Fruit fly (Drosophila melanogaster) whole organism, embryonic: ENCODE results near the gene CG10341.

ENCODE experiments used
- Asciz ChIP-seq: fragments of 200-800 bp; sonication (Bioruptor generic); optimal IDR thresholded peaks from 2 replicates; lab custom pipeline; 2017; ENCODE audit warnings: missing biosample characterization, mild to moderate bottlenecking, missing genetic modification characterization, missing genetic modification reagents
- Awh ChIP-seq: fragments of 200-800 bp; sonication (Bioruptor generic); IDR thresholded peaks from 2 replicates; pipeline ENCODE4, ENCODE4 v1.3.6; 2022; ENCODE audit warnings: missing biosample characterization, missing genetic modification characterization
- CG10959 ChIP-seq: fragments of 200-800 bp; sonication (Bioruptor generic); IDR thresholded peaks from 2 replicates; pipeline ENCODE4 v1.3.6; 2022; ENCODE audit warnings: missing biosample characterization, missing genetic modification characterization
- CG12659 ChIP-seq: fragments of 200-800 bp; sonication (Bioruptor generic); optimal IDR thresholded peaks from 3 replicates; lab custom pipeline; 2017; ENCODE audit warnings: mild to moderate bottlenecking, missing biosample characterization, missing genetic modification reagents, missing genetic modification characterization
- CG14014 ChIP-seq: fragments of 200-800 bp; sonication (Bioruptor generic); IDR thresholded peaks from 2 replicates; pipeline ENCODE4 v1.3.6; 2022; ENCODE audit warnings: missing biosample characterization, missing genetic modification characterization
- CG1529 ChIP-seq: fragments of 200-800 bp; sonication (Bioruptor generic); optimal IDR thresholded peaks from 3 replicates; lab custom pipeline; 2018; ENCODE audit warnings: missing biosample characterization, missing genetic modification characterization
- CG16779 ChIP-seq: fragments of 200-800 bp; sonication (Bioruptor generic); IDR thresholded peaks from 2 replicates; pipeline ENCODE4 v1.3.6; 2022; ENCODE audit warnings: missing biosample characterization, missing genetic modification characterization
- CG2889 ChIP-seq: fragments of 200-800 bp; sonication (Bioruptor generic); IDR thresholded peaks from 3 replicates; pipeline ENCODE4 v1.3.6; 2022; ENCODE audit warnings: missing biosample characterization, missing genetic modification characterization
- CG3065 ChIP-seq: fragments of 200-800 bp; sonication (Bioruptor generic); optimal IDR thresholded peaks from 2 replicates; lab custom pipeline; 2016; ENCODE audit warnings: missing biosample characterization, missing genetic modification characterization
- CG3281 ChIP-seq: fragments of 200-800 bp; sonication (Bioruptor generic); optimal IDR thresholded peaks from 3 replicates; lab custom pipeline; 2017; ENCODE audit warnings: missing biosample characterization, mild to moderate bottlenecking, missing genetic modification characterization
- CG4404 ChIP-seq: fragments of 200-800 bp; sonication (Bioruptor generic); IDR thresholded peaks from 2 replicates; pipeline ENCODE4 v1.3.6; 2022; ENCODE audit warnings: missing biosample characterization, missing genetic modification characterization
- CG4730 ChIP-seq: fragments of 200-800 bp; sonication (Bioruptor generic); IDR thresholded peaks from 2 replicates; pipeline ENCODE4 v1.3.6; 2022; ENCODE audit warnings: missing biosample characterization, missing genetic modification characterization
- CG5245 ChIP-seq: fragments of 200-800 bp; sonication (Bioruptor generic); optimal IDR thresholded peaks from 3 replicates; lab custom pipeline; 2016; ENCODE audit warnings: missing biosample characterization, missing genetic modification characterization
- CG5953 ChIP-seq: fragments of 200-800 bp; sonication (Bioruptor generic); IDR thresholded peaks from 2 replicates; pipeline ENCODE4 v1.3.6; 2022; ENCODE audit warnings: missing biosample characterization, missing genetic modification characterization
- CG6654 ChIP-seq: fragments of 200-800 bp; sonication (Bioruptor generic); optimal IDR thresholded peaks from 2 replicates; lab custom pipeline; 2017; ENCODE audit warnings: missing biosample characterization, mild to moderate bottlenecking, missing genetic modification characterization
- CG6683 ChIP-seq: fragments of 200-800 bp; sonication (Bioruptor generic); optimal IDR thresholded peaks from 2 replicates; lab custom pipeline; 2017; ENCODE audit warnings: missing biosample characterization, mild to moderate bottlenecking, missing genetic modification characterization, missing genetic modification reagents
- CG6689 ChIP-seq: fragments of 200-800 bp; sonication (Bioruptor generic); IDR thresholded peaks from 2 replicates; pipeline ENCODE4 v1.3.6; 2022; ENCODE audit warnings: missing biosample characterization, missing genetic modification characterization
- CG8478 ChIP-seq: fragments of >200 bp; optimal IDR thresholded peaks from 2 replicates; lab custom pipeline; 2018
- CHES-1-like ChIP-seq: fragments of 200-800 bp; sonication (Bioruptor generic); optimal IDR thresholded peaks from 2 replicates; lab custom pipeline; 2016; ENCODE audit warnings: missing biosample characterization, missing genetic modification characterization
- Drgx ChIP-seq: fragments of 200-800 bp; sonication (Bioruptor generic); IDR thresholded peaks from 2 replicates; pipeline ENCODE4 v1.3.6; 2022; ENCODE audit warnings: missing biosample characterization, missing genetic modification characterization
- Lpt ChIP-seq: fragments of >200 bp; optimal IDR thresholded peaks from 2 replicates; lab custom pipeline; 2018; ENCODE audit warnings: missing biosample characterization, missing genetic modification characterization
- Mad ChIP-seq: fragments of 200-800 bp; sonication (Bioruptor generic); optimal IDR thresholded peaks from 2 replicates; lab custom pipeline; 2016; ENCODE audit warnings: missing biosample characterization, missing genetic modification characterization
- Mrtf ChIP-seq: fragments of 200-800 bp; sonication (Bioruptor generic); IDR thresholded peaks from 3 replicates; pipeline ENCODE4 v1.3.6; 2022; ENCODE audit warnings: missing biosample characterization, missing genetic modification characterization
- NC2α ChIP-seq: fragments of 200-800 bp; sonication (Bioruptor generic); optimal IDR thresholded peaks from 2 replicates; lab custom pipeline; 2016; ENCODE audit warnings: missing biosample characterization, missing genetic modification characterization
- Nf-YA ChIP-seq: fragments of 200-800 bp; sonication (Bioruptor generic); IDR thresholded peaks from 2 replicates; pipeline ENCODE4 v1.3.6; 2022; ENCODE audit warnings: missing biosample characterization, missing genetic modification characterization
- Poxn ChIP-seq: fragments of 200-800 bp; sonication (Bioruptor generic); IDR thresholded peaks from 2 replicates; pipeline ENCODE4 v1.3.6; 2022; ENCODE audit warnings: missing biosample characterization, missing genetic modification characterization
- Rx ChIP-seq: fragments of 200-800 bp; sonication (Bioruptor generic); IDR thresholded peaks from 2 replicates; pipeline ENCODE4 v1.3.6; 2022; ENCODE audit warnings: missing biosample characterization, missing genetic modification characterization
- Scr ChIP-seq: fragments of 200-800 bp; sonication (Bioruptor generic); IDR thresholded peaks from 2 replicates; pipeline ENCODE4 v1.3.6; 2022; ENCODE audit warnings: missing biosample characterization, missing genetic modification characterization; ENCODE audit not compliant: partially characterized antibody
- Side ChIP-seq: fragments of 200-800 bp; sonication (Bioruptor generic); optimal IDR thresholded peaks from 2 replicates; lab custom pipeline; 2016; ENCODE audit warnings: missing biosample characterization, missing genetic modification characterization
- Sox100B ChIP-seq: fragments of 200-800 bp; sonication (Bioruptor generic); optimal IDR thresholded peaks from 3 replicates; lab custom pipeline; 2018; ENCODE audit warnings: missing biosample characterization, mild to moderate bottlenecking, missing genetic modification characterization
- ac ChIP-seq: fragments of 200-800 bp; sonication (Bioruptor generic); optimal IDR thresholded peaks from 3 replicates; lab custom pipeline; 2017; ENCODE audit warnings: missing biosample characterization, mild to moderate bottlenecking, missing genetic modification characterization
- aop ChIP-seq: fragments of 200-800 bp; sonication (Bioruptor generic); IDR thresholded peaks from 2 replicates; pipeline ENCODE4 v1.3.6; 2022; ENCODE audit warnings: missing biosample characterization, missing genetic modification characterization
- ase ChIP-seq: fragments of 200-800 bp; sonication (Bioruptor generic); IDR thresholded peaks from 3 replicates; pipeline ENCODE4 v1.3.6; 2022; ENCODE audit warnings: missing biosample characterization, missing genetic modification characterization
- btn ChIP-seq: fragments of 200-800 bp; sonication (Bioruptor generic); optimal IDR thresholded peaks from 2 replicates; lab custom pipeline; 2016; ENCODE audit warnings: missing biosample characterization, missing genetic modification characterization
- cg ChIP-seq: fragments of 200-800 bp; sonication (Bioruptor generic); optimal IDR thresholded peaks from 3 replicates; lab custom pipeline; 2019; ENCODE audit warnings: missing biosample characterization, mild to moderate bottlenecking, missing genetic modification characterization, moderate library complexity
- corto ChIP-seq: fragments of 200-800 bp; sonication (Bioruptor generic); optimal IDR thresholded peaks from 2 replicates; lab custom pipeline; 2016; ENCODE audit warnings: missing biosample characterization, mild to moderate bottlenecking, missing genetic modification characterization, moderate library complexity
- crc ChIP-seq: fragments of 200-800 bp; sonication (Bioruptor generic); optimal IDR thresholded peaks from 2 replicates; lab custom pipeline; 2016; ENCODE audit warnings: missing biosample characterization, missing genetic modification characterization
- disco-r ChIP-seq: fragments of 200-800 bp; sonication (Bioruptor generic); optimal IDR thresholded peaks from 2 replicates; lab custom pipeline; 2016; ENCODE audit warnings: missing biosample characterization, missing genetic modification characterization
- dmrt99B ChIP-seq: fragments of 200-800 bp; sonication (Bioruptor generic); optimal IDR thresholded peaks from 2 replicates; lab custom pipeline; 2018; ENCODE audit warnings: missing biosample characterization, mild to moderate bottlenecking, missing genetic modification characterization, moderate library complexity
- ftz-f1 ChIP-seq: fragments of 200-800 bp; sonication (Bioruptor generic); optimal IDR thresholded peaks from 2 replicates; lab custom pipeline; 2016; ENCODE audit warnings: missing biosample characterization, missing genetic modification characterization
- gcm2 ChIP-seq: fragments of 200-800 bp; sonication (Bioruptor generic); optimal IDR thresholded peaks from 2 replicates; lab custom pipeline; 2016; ENCODE audit warnings: missing biosample characterization, missing genetic modification characterization
- grau ChIP-seq: fragments of 200-800 bp; optimal IDR thresholded peaks from 3 replicates; lab custom pipeline; 2019; ENCODE audit warnings: missing biosample characterization, mild to moderate bottlenecking, missing genetic modification characterization, moderate library complexity
- insv ChIP-seq, 2 experiments: fragments of 200-800 bp; sonication (Bioruptor generic); optimal IDR thresholded peaks; 3 replicates each; lab custom pipeline; 2016 to 2018; ENCODE audit warnings: missing biosample characterization in 2 of 2, missing genetic modification characterization in 2 of 2
- lab ChIP-seq: fragments of 200-800 bp; sonication (Bioruptor generic); optimal IDR thresholded peaks from 3 replicates; lab custom pipeline; 2017; ENCODE audit warnings: missing biosample characterization, missing genetic modification characterization, mild to moderate bottlenecking, moderate library complexity, missing genetic modification reagents
- nmo ChIP-seq: fragments of 200-800 bp; sonication (Bioruptor generic); optimal IDR thresholded peaks from 2 replicates; lab custom pipeline; 2018; ENCODE audit warnings: missing biosample characterization, mild to moderate bottlenecking, missing genetic modification characterization, moderate library complexity
- pzg ChIP-seq: fragments of 200-800 bp; sonication (Bioruptor generic); optimal IDR thresholded peaks from 3 replicates; lab custom pipeline; 2018; ENCODE audit warnings: missing biosample characterization, mild to moderate bottlenecking, missing genetic modification characterization, moderate library complexity
- rib ChIP-seq: fragments of 200-800 bp; sonication (Bioruptor generic); IDR thresholded peaks from 2 replicates; pipeline ENCODE4 v1.3.6; 2022; ENCODE audit warnings: missing biosample characterization, missing genetic modification characterization
- slp2 ChIP-seq: fragments of 200-800 bp; sonication (Bioruptor generic); optimal IDR thresholded peaks from 2 replicates; lab custom pipeline; 2016; ENCODE audit warnings: missing biosample characterization, missing genetic modification characterization
- ttk ChIP-seq: fragments of 200-800 bp; sonication (Bioruptor generic); IDR thresholded peaks from 2 replicates; pipeline ENCODE4 v2.1.2; 2022; ENCODE audit warnings: missing biosample characterization, missing genetic modification characterization
- wor ChIP-seq: fragments of 200-800 bp; sonication (Bioruptor generic); IDR thresholded peaks from 2 replicates; pipeline ENCODE4 v1.3.6; 2022; ENCODE audit warnings: missing biosample characterization, missing genetic modification characterization
- yki ChIP-seq: fragments of >200 bp; optimal IDR thresholded peaks from 3 replicates; lab custom pipeline; 2018

The CG10341 gene

dm6 chr2L:18687827-18688226 is 10.7 kb upstream of the CG10341 start (continued):
- no peak for TF ChIP-seq ase (GFP tag; lab: Robert Waterston, UW)
- no peak for TF ChIP-seq corto (GFP tag; lab: Kevin White, UChicago)
- TF ChIP-seq Awh, result no peak
- TF ChIP-seq ac (GFP tag; lab: Kevin White, UChicago), result no peak
- TF ChIP-seq yki, result no peak

dm6 chr2L:18688646-18689296 is 9.7 kb upstream of the CG10341 start, which contains the start of gene msl-1:
Gene msl-1 (minus strand): TSS chr2L:18688800.
- no peak for TF ChIP-seq Mrtf
- TF ChIP-seq Lpt, result no peak
- TF ChIP-seq Poxn (GFP tag; lab: Robert Waterston, UW), result peak; percentile 27; the same call in 1 of the 2 replicates
- TF ChIP-seq CG4730 (GFP tag; lab: Robert Waterston, UW), result no peak
- TF ChIP-seq CHES-1-like, result no peak
- TF ChIP-seq aop (GFP tag; lab: Robert Waterston, UW), result no peak
- no peak for TF ChIP-seq CG2889 (GFP tag; lab: Robert Waterston, UW)
- no peak for TF ChIP-seq CG6654 (GFP tag; lab: Kevin White, UChicago)
- no peak for TF ChIP-seq dmrt99B
- TF ChIP-seq cg (GFP tag; lab: Kevin White, UChicago), result no peak
- TF ChIP-seq btn (GFP tag; lab: Kevin White, UChicago), result no peak
- no peak for TF ChIP-seq Sox100B (GFP tag; lab: Kevin White, UChicago)
- TF ChIP-seq CG14014 (GFP tag; lab: Robert Waterston, UW), result no peak
- no peak for TF ChIP-seq CG1529 (GFP tag; lab: Kevin White, UChicago)
- TF ChIP-seq wor (GFP tag; lab: Robert Waterston, UW), result no peak
- TF ChIP-seq gcm2 (GFP tag; lab: Kevin White, UChicago), result no peak
- TF ChIP-seq CG5953 (GFP tag; lab: Robert Waterston, UW), result no peak
- TF ChIP-seq Asciz (GFP tag; lab: Kevin White, UChicago), result no peak
- TF ChIP-seq crc, result no peak
- no peak for TF ChIP-seq CG6689
- peak; percentile 2 for TF ChIP-seq Side (GFP tag; lab: Kevin White, UChicago)
- no peak for TF ChIP-seq CG16779
- TF ChIP-seq lab (GFP tag; lab: Kevin White, UChicago), result no peak
- no peak for TF ChIP-seq CG10959 (GFP tag; lab: Robert Waterston, UW)
- no peak for TF ChIP-seq CG3281 (GFP tag; lab: Kevin White, UChicago)
- peak; percentile 81 for TF ChIP-seq pzg (GFP tag; lab: Kevin White, UChicago)
- no peak for TF ChIP-seq Drgx (GFP tag; lab: Robert Waterston, UW)
- no peak for TF ChIP-seq Mad (GFP tag; lab: Kevin White, UChicago)
- no peak for TF ChIP-seq disco-r
- TF ChIP-seq rib (GFP tag; lab: Robert Waterston, UW), result no peak
- no peak for TF ChIP-seq insv (GFP tag; optimal IDR thresholded peaks at IDR 0.05; lab: Kevin White, UChicago)
- TF ChIP-seq CG8478 (lab: Kevin White, UChicago), result no peak
- TF ChIP-seq CG3065 (GFP tag; lab: Kevin White, UChicago), result no peak
- TF ChIP-seq Rx (GFP tag; lab: Robert Waterston, UW), result no peak
- TF ChIP-seq ftz-f1 (GFP tag; lab: Kevin White, UChicago), result no peak
- peak; percentile 54 for TF ChIP-seq CG12659 (GFP tag; lab: Kevin White, UChicago)
- TF ChIP-seq nmo (GFP tag; lab: Kevin White, UChicago), result peak; percentile 43
- no peak for TF ChIP-seq Nf-YA (GFP tag; lab: Robert Waterston, UW)
- no peak for TF ChIP-seq CG5245
- TF ChIP-seq Scr (GFP tag; lab: Robert Waterston, UW), result peak; percentile 93
- peak; percentile 6; the same call in 1 of the 2 replicates for TF ChIP-seq CG4404
- TF ChIP-seq grau (tag; lab: Kevin White, UChicago), result no peak
- TF ChIP-seq slp2 (GFP tag; lab: Kevin White, UChicago), result no peak
- peak; percentile 51; the same call in 1 of the 2 replicates for TF ChIP-seq ttk (GFP tag; lab: Robert Waterston, UW)
- no peak for TF ChIP-seq CG6683 (GFP tag; lab: Kevin White, UChicago)
- no peak for TF ChIP-seq NC2α (GFP tag; lab: Kevin White, UChicago)
